Worm (Caenorhabditis elegans) whole organism, mixed stage, embryonic: ENCODE results near the gene jmjd-5.

ENCODE experiments used
- M03D4.4 ChIP-seq: sonication (generic microtip); optimal IDR thresholded peaks from 2 replicates; lab custom pipeline; 2017; ENCODE audit warnings: mild to moderate bottlenecking, missing genetic modification characterization, missing compliant biosample characterization
- bed-3 ChIP-seq: fragments of 200-800 bp; sonication (Bioruptor generic); optimal IDR thresholded peaks from 3 replicates; lab custom pipeline; 2018; ENCODE audit warnings: mild to moderate bottlenecking, missing genetic modification characterization, moderate library complexity, missing compliant biosample characterization
- blmp-1 ChIP-seq: fragments of 150-350 bp; optimal IDR thresholded peaks from 2 replicates; lab custom pipeline; 2014; ENCODE audit warnings: missing biosample characterization, missing genetic modification characterization
- ceh-39 ChIP-seq: fragments of 150-350 bp; optimal IDR thresholded peaks from 2 replicates; lab custom pipeline; 2014; ENCODE audit warnings: missing biosample characterization, missing genetic modification characterization
- ces-1 ChIP-seq: fragments of 150-350 bp; optimal IDR thresholded peaks from 2 replicates; lab custom pipeline; 2014; ENCODE audit warnings: missing biosample characterization, missing genetic modification reagents, missing genetic modification characterization
- cnd-1 ChIP-seq: fragments of 200-800 bp; sonication (Bioruptor generic); optimal IDR thresholded peaks from 2 replicates; lab custom pipeline; 2018; ENCODE audit warnings: mild to moderate bottlenecking, missing genetic modification characterization, missing compliant biosample characterization
- drap-1 ChIP-seq: fragments of 200-800 bp; sonication (Bioruptor generic); optimal IDR thresholded peaks from 3 replicates; lab custom pipeline; 2018; ENCODE audit warnings: mild to moderate bottlenecking, missing genetic modification characterization, missing compliant biosample characterization
- elt-3 ChIP-seq: fragments of 150-350 bp; optimal IDR thresholded peaks from 2 replicates; lab custom pipeline; 2014; ENCODE audit warnings: missing biosample characterization, missing genetic modification characterization
- ham-2 ChIP-seq: fragments of 200-800 bp; sonication (Bioruptor generic); optimal IDR thresholded peaks from 2 replicates; lab custom pipeline; 2018; ENCODE audit warnings: mild to moderate bottlenecking, missing genetic modification characterization, missing compliant biosample characterization
- hlh-1 ChIP-seq: fragments of 150-350 bp; optimal IDR thresholded peaks from 2 replicates; lab custom pipeline; 2014; ENCODE audit warnings: missing biosample characterization, missing genetic modification reagents, missing genetic modification characterization
- lin-13 ChIP-seq: fragments of 150-350 bp; optimal IDR thresholded peaks from 2 replicates; lab custom pipeline; 2014; ENCODE audit warnings: missing biosample characterization, missing genetic modification characterization
- lin-32 ChIP-seq: fragments of 200-800 bp; sonication (Bioruptor generic); optimal IDR thresholded peaks from 2 replicates; lab custom pipeline; 2018; ENCODE audit warnings: mild to moderate bottlenecking, missing genetic modification characterization, missing compliant biosample characterization
- lsy-2 ChIP-seq: fragments of 150-350 bp; optimal IDR thresholded peaks from 2 replicates; lab custom pipeline; 2014; ENCODE audit warnings: missing biosample characterization, missing genetic modification characterization
- mab-5 ChIP-seq: fragments of 150-350 bp; optimal IDR thresholded peaks from 2 replicates; lab custom pipeline; 2014; ENCODE audit warnings: missing biosample characterization, missing genetic modification characterization
- mep-1 ChIP-seq: fragments of 150-350 bp; optimal IDR thresholded peaks from 2 replicates; lab custom pipeline; 2017; ENCODE audit warnings: missing biosample characterization, missing genetic modification reagents, missing genetic modification characterization, inconsistent platforms
- nhr-237 ChIP-seq: fragments of 150-350 bp; optimal IDR thresholded peaks from 2 replicates; lab custom pipeline; 2014; ENCODE audit warnings: missing biosample characterization, missing genetic modification characterization
- nhr-76 ChIP-seq: sonication (generic microtip); optimal IDR thresholded peaks from 2 replicates; lab custom pipeline; 2017; ENCODE audit warnings: missing biosample characterization, missing genetic modification characterization
- pha-4 ChIP-seq: fragments of 150-350 bp; optimal IDR thresholded peaks from 2 replicates; lab custom pipeline; 2018; ENCODE audit warnings: missing biosample characterization, missing genetic modification reagents, missing genetic modification characterization
- sem-2 ChIP-seq: fragments of 200-800 bp; sonication (Bioruptor generic); optimal IDR thresholded peaks from 2 replicates; lab custom pipeline; 2018; ENCODE audit warnings: mild to moderate bottlenecking, missing genetic modification characterization, missing compliant biosample characterization
- sptf-1 ChIP-seq: sonication (generic microtip); optimal IDR thresholded peaks from 2 replicates; lab custom pipeline; 2017; ENCODE audit warnings: mild to moderate bottlenecking, missing genetic modification characterization, moderate library complexity, missing compliant biosample characterization
- unc-120 ChIP-seq: sonication (generic microtip); optimal IDR thresholded peaks from 2 replicates; lab custom pipeline; 2017; ENCODE audit warnings: missing genetic modification characterization, missing compliant biosample characterization; ENCODE audit not compliant: poor library complexity, severe bottlenecking
- unc-39 ChIP-seq: fragments of 150-350 bp; optimal IDR thresholded peaks from 2 replicates; lab custom pipeline; 2014; ENCODE audit warnings: missing biosample characterization, missing genetic modification characterization
- unc-62 ChIP-seq: fragments of 150-350 bp; optimal IDR thresholded peaks from 2 replicates; lab custom pipeline; 2014; ENCODE audit warnings: missing biosample characterization, missing genetic modification reagents, missing genetic modification characterization
- ztf-11 ChIP-seq: fragments of 150-350 bp; optimal IDR thresholded peaks from 2 replicates; lab custom pipeline; 2014; ENCODE audit warnings: missing biosample characterization, missing genetic modification characterization

jmjd-5 gene

DNA sequence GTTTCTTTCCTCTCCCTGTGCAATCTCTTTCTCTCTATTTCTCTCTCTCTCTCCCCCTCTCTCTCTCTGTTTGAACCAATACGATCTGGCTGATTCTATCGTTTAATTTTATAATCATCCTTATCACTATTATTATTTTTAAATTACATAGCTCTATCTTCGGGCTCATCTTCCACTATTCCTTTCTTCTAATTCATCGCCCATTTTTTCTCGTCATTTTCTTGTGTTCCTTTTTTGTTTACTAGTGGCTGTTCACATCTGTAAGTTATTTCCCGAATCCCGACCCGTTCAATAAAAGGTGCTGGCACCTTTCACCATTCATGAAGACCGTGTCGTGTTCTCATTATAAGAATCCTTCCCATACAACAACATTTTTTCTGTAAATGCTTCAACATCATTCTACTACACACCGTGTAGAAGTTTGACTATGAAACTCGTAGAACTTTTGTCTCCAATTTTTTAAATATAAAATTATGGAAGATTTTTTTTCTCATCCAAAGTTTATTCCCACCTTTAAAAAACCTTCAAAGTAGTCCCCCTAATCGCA, 9.0 kb upstream of the jmjd-5 start:
- TF ChIP-seq unc-120 (tag; lab: Kevin White, UChicago) (no peak), mab-5 (tag; lab: Kevin White, UChicago) (no peak), nhr-76 (tag; lab: Kevin White, UChicago) (no peak), elt-3 (tag; lab: Kevin White, UChicago) (no peak), hlh-1 (tag; lab: Kevin White, UChicago) (no peak), drap-1 (no peak), M03D4.4 (no peak), lin-13 (tag; lab: Kevin White, UChicago) (no peak)

DNA sequence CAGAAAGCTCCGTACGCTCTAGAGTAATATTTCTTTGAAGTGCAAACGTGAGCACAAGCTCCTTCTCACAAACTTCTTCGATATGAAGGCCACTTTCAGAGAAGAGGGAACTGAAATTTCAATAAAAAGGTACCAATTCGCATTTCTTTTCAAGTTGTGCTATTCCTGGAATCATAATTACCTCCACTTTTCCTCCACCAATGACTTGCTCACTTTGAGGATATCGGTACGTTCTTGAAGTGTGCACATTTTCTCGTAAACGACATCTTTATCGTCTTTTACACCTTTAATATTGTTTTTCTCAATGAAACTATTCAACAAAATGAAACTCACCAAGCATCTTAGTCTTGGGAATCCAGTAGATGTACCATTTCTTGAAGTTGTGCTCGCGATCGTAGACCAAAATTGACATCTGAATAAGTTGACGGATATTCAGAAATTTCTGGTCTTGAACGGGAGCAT, 8.0 kb upstream of the jmjd-5 start, which contains the start of gene scb-1:
Gene scb-1 (minus strand): TSS at position 412 of the 462 bp plus-strand sequence.
- TF ChIP-seq ztf-11 (tag; lab: Kevin White, UChicago) (no peak), hlh-1 (tag; lab: Kevin White, UChicago) (no peak)

DNA sequence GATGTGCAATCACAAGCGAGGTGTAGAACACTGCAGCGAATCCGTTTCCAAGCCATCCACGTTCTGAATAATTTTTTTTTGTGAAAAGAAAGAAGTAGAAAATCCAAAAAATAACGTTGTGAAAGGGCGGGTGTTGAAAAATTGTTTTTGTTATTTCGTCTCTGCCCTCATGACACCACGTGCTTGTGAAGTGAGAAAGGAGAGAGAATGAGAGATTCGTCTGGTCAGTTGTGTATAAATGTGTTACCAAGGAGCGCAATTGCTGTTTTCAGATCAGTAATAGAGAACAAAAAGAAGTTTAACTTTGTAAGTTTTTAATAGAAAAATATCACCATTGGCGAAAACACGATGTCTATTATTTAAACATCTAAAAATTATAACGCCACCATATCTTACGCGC, 6.0 kb upstream of the jmjd-5 start:
- no peak for TF ChIP-seq drap-1
- TF ChIP-seq hlh-1 (tag; lab: Kevin White, UChicago): peak; percentile 56
- TF ChIP-seq ham-2 (GFP tag; lab: Kevin White, UChicago): no peak
- no peak for TF ChIP-seq unc-39
- TF ChIP-seq ces-1: peak; percentile 84
- TF ChIP-seq mep-1 (tag; lab: Kevin White, UChicago): peak; percentile 33

DNA sequence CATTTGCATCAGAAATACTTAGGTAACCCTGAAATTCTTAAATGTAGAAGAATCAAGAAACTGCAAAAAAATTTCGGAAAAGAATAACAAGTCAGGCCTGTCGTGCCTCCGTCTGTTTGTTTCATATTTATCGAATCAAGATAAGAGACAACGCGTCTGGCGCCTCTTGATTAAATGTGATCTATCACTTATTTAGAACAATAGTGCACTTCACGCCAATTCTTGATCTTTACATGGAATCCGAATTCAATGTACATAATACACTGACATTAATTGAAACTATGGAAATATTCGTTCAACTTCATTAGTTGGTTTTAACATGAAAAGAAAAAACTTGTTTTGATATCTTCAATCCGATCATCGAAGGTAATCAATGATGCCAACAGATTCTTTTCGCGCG, 4.8 kb upstream of the jmjd-5 start, which contains the start of gene mboa-2:
Gene mboa-2 (minus strand): TSS at position 28 of the 400 bp plus-strand sequence.
- TF ChIP-seq hlh-1 (tag; lab: Kevin White, UChicago) (no peak), mab-5 (tag; lab: Kevin White, UChicago) (no peak), ceh-39 (no peak), ces-1 (no peak), drap-1 (no peak), lin-32 (no peak), bed-3 (no peak), unc-120 (tag; lab: Kevin White, UChicago) (no peak), nhr-237 (no peak), pha-4 (tag; lab: Kevin White, UChicago) (no peak), ham-2 (GFP tag; lab: Kevin White, UChicago) (no peak), cnd-1 (no peak), unc-62 (GFP tag; lab: Kevin White, UChicago) (no peak)

DNA sequence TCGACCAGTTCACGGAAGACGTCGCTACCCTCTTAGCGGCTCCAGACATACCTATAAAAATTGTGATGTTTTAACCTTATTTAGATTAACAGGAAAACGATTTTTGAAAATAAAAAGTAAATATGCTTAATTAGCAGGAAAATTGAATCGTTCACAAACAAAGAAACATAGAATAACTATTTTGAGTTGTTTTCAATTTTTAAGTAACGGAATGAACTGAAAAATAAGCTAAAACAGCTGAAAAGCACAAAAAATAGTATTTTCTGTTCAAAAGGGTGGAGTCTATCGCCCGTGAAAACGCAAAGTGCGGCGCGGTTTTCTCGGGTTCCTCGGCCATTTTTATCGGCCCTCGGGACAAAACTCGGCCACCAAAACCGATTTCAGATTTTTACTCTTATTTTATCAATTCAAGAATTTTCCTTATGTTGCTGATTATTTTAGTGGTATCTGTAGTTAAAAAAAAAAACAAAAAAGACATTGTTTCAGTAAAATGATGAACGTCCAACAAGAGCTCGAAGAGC, 3.4 kb upstream of the jmjd-5 start, which contains the start of the genes atp-5 and lmtr-3:
Gene atp-5 (minus strand): TSS at position 51 of the 521 bp plus-strand sequence.
Gene lmtr-3 (plus strand): TSS at position 370 of the 521 bp plus-strand sequence.
- TF ChIP-seq lsy-2 (tag; lab: Kevin White, UChicago) (peak; percentile 33), ceh-39 (peak; percentile 15), mep-1 (tag; lab: Kevin White, UChicago) (peak; percentile 48), hlh-1 (tag; lab: Kevin White, UChicago) (peak; percentile 8), sptf-1 (tag; lab: Kevin White, UChicago) (peak; percentile 12), unc-120 (tag; lab: Kevin White, UChicago) (no peak)

DNA sequence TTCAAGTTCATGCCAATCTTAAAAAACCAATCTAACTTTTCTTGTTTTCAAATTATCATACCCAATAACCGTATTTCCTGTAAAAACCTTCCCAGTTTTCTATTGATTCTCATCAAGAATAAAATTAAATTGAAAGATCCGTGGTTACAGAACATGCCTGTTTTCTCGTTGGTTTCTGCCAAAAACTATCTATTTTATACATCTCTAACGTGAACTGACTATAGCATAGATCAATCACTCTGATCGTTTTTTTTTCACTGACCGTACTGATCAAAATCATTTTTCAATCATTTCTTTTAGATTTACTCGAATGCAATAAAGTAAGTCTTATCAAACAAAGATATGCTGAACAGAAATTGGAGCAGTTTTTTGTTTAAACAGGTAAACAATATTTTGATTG, 2.4 kb upstream of the jmjd-5 start, which contains the start of gene C06H2.2:
Gene C06H2.2 (plus strand): TSS at position 301 of the 400 bp plus-strand sequence.
- TF ChIP-seq elt-3 (tag; lab: Kevin White, UChicago): no peak
- TF ChIP-seq pha-4 (tag; lab: Kevin White, UChicago): no peak
- TF ChIP-seq blmp-1 (tag; lab: Kevin White, UChicago): no peak
- no peak for TF ChIP-seq unc-62 (GFP tag; lab: Kevin White, UChicago)
- TF ChIP-seq ces-1: no peak
- no peak for TF ChIP-seq sptf-1 (tag; lab: Kevin White, UChicago)
- no peak for TF ChIP-seq M03D4.4
- no peak for TF ChIP-seq nhr-76 (tag; lab: Kevin White, UChicago)
- TF ChIP-seq drap-1: no peak
- no peak for TF ChIP-seq lin-13 (tag; lab: Kevin White, UChicago)

DNA sequence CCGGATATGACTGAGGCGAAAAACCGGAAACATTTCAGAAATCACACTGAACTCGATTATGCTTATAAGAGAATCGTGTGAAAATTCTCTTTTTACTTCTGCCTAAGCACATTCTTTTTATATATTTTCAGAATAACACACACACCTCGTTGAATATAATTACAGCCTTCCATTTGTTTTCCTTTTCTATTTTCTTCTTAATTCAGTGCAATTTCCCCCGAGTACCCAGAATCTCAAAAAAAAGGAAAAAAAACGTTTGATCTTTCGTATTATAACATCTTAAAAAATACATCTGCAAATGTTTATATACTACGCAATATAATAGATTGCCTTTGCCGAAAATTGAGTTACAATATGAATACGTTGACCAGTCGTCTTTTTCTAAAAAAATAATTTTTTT, 4.5 kb downstream of the jmjd-5 start:
- TF ChIP-seq nhr-76 (tag; lab: Kevin White, UChicago) (no peak), ham-2 (GFP tag; lab: Kevin White, UChicago) (no peak), cnd-1 (no peak), unc-39 (no peak), sem-2 (GFP tag; lab: Kevin White, UChicago) (no peak), nhr-237 (no peak), ceh-39 (no peak)
